Worm (Caenorhabditis elegans): ENCODE data around the gene T03F7.5.

Gene T03F7.5

ce11 chrV:11341913-11342312, 43.4 kb upstream of the T03F7.5 start, which contains the start of gene T02E9.5:
Gene T02E9.5, plus strand, starts transcription at chrV:11342233.
- TF ChIP-seq eor-1 (tag; optimal IDR thresholded peaks at IDR 0.05) (no peak), mml-1 (tag; optimal IDR thresholded peaks at IDR 0.05) (no peak), egl-5 (tag; optimal IDR thresholded peaks at IDR 0.05) (no peak), ztf-11 (tag; optimal IDR thresholded peaks at IDR 0.05) (no peak), skn-1 (tag; optimal IDR thresholded peaks at IDR 0.05) (no peak), elt-3 (tag; optimal IDR thresholded peaks at IDR 0.05) (no peak)

ce11 chrV:11341130-11341675, 42.7 kb upstream of the T03F7.5 start:
- TF ChIP-seq nfya-1 (tag; optimal IDR thresholded peaks at IDR 0.05; ENCODE audit: insufficient read depth) (peak; percentile 27), fkh-10 (GFP tag; optimal IDR thresholded peaks at IDR 0.05) (peak; percentile 91), R02D3.7 (tag; optimal IDR thresholded peaks at IDR 0.05) (no peak)

- no peak for TF ChIP-seq nhr-25 (tag; optimal IDR thresholded peaks at IDR 0.05)
- no peak for TF ChIP-seq nfya-1 (tag; optimal IDR thresholded peaks at IDR 0.05; ENCODE audit: insufficient read depth)
- no peak for TF ChIP-seq lin-15B (tag; optimal IDR thresholded peaks at IDR 0.05)
- TF ChIP-seq ceh-28 (tag; optimal IDR thresholded peaks at IDR 0.05): no peak
- peak; percentile 36 for TF ChIP-seq fkh-10 (GFP tag; optimal IDR thresholded peaks at IDR 0.05)
Observed at ce11 chrV:11336877-11337276, 38.3 kb upstream of the T03F7.5 start.

- TF ChIP-seq hmg-11 (tag; optimal IDR thresholded peaks at IDR 0.05) (no peak), unc-62 (GFP tag; optimal IDR thresholded peaks at IDR 0.05) (no peak), mml-1 (tag; optimal IDR thresholded peaks at IDR 0.05) (no peak), ceh-16 (tag; optimal IDR thresholded peaks at IDR 0.05) (no peak), sea-2 (GFP tag; optimal IDR thresholded peaks at IDR 0.05) (no peak), elt-2 (tag; optimal IDR thresholded peaks at IDR 0.05) (no peak), fkh-2 (tag; optimal IDR thresholded peaks at IDR 0.05) (no peak), ceh-28 (tag; optimal IDR thresholded peaks at IDR 0.05) (no peak), nhr-25 (tag; optimal IDR thresholded peaks at IDR 0.05) (no peak), ama-1 (optimal IDR thresholded peaks at IDR 0.05) (no peak), nhr-43 (tag; optimal IDR thresholded peaks at IDR 0.05; ENCODE audit: poor library complexity, severe bottlenecking) (no peak), elt-1 (tag; optimal IDR thresholded peaks at IDR 0.05) (no peak), lin-39 (tag; optimal IDR thresholded peaks at IDR 0.05) (no peak), R02D3.7 (tag; optimal IDR thresholded peaks at IDR 0.05) (no peak), ceh-82 (tag; optimal IDR thresholded peaks at IDR 0.05) (no peak), egl-5 (tag; optimal IDR thresholded peaks at IDR 0.05) (no peak), ztf-11 (tag; optimal IDR thresholded peaks at IDR 0.05) (no peak), unc-39 (tag; optimal IDR thresholded peaks at IDR 0.05) (no peak)
Observed at ce11 chrV:11335757-11336418, 37.4 kb upstream of the T03F7.5 start.

ce11 chrV:11334193-11334592, 35.7 kb upstream of the T03F7.5 start, which contains the start of gene T02E9.6:
Gene T02E9.6, minus strand, starts transcription at chrV:11334293.
- TF ChIP-seq elt-1 (tag; optimal IDR thresholded peaks at IDR 0.05) (no peak), ceh-82 (tag; optimal IDR thresholded peaks at IDR 0.05) (no peak), elt-2 (tag; optimal IDR thresholded peaks at IDR 0.05) (no peak), fkh-2 (tag; optimal IDR thresholded peaks at IDR 0.05) (no peak), nfya-1 (tag; optimal IDR thresholded peaks at IDR 0.05; ENCODE audit: insufficient read depth) (no peak)

ce11 chrV:11329100-11329499, 30.6 kb upstream of the T03F7.5 start, which contains the start of gene F47G9.6:
Gene F47G9.6, plus strand, starts transcription at chrV:11329400.
- no peak for TF ChIP-seq nhr-43 (tag; optimal IDR thresholded peaks at IDR 0.05; ENCODE audit: poor library complexity, severe bottlenecking)
- TF ChIP-seq ztf-11 (tag; optimal IDR thresholded peaks at IDR 0.05): no peak
- TF ChIP-seq nhr-28 (tag; optimal IDR thresholded peaks at IDR 0.05): no peak
- TF ChIP-seq nfya-1 (tag; optimal IDR thresholded peaks at IDR 0.05; ENCODE audit: insufficient read depth): no peak
- no peak for TF ChIP-seq elt-2 (tag; optimal IDR thresholded peaks at IDR 0.05)
- TF ChIP-seq nhr-25 (tag; optimal IDR thresholded peaks at IDR 0.05): no peak
- TF ChIP-seq ceh-16 (tag; optimal IDR thresholded peaks at IDR 0.05): no peak
- no peak for TF ChIP-seq elt-3 (tag; optimal IDR thresholded peaks at IDR 0.05)
- TF ChIP-seq unc-39 (tag; optimal IDR thresholded peaks at IDR 0.05): no peak
- TF ChIP-seq ceh-82 (tag; optimal IDR thresholded peaks at IDR 0.05): no peak
- no peak for TF ChIP-seq mdl-1 (tag; optimal IDR thresholded peaks at IDR 0.05)
- TF ChIP-seq lsy-12 (tag; optimal IDR thresholded peaks at IDR 0.05): no peak
- no peak for TF ChIP-seq unc-62 (GFP tag; optimal IDR thresholded peaks at IDR 0.05)
- TF ChIP-seq ama-1 (optimal IDR thresholded peaks at IDR 0.05): no peak
- no peak for TF ChIP-seq pha-4 (tag; optimal IDR thresholded peaks at IDR 0.05)
- TF ChIP-seq lin-15B (tag; optimal IDR thresholded peaks at IDR 0.05): no peak
- no peak for TF ChIP-seq aly-2 (tag; optimal IDR thresholded peaks at IDR 0.05)
- TF ChIP-seq nhr-237 (tag; optimal IDR thresholded peaks at IDR 0.05): no peak
- TF ChIP-seq ZK546.5 (tag; optimal IDR thresholded peaks at IDR 0.05): no peak
- no peak for TF ChIP-seq ceh-9 (tag; optimal IDR thresholded peaks at IDR 0.05)
